Fruit fly (Drosophila melanogaster) whole organism, prepupa: ENCODE data around the gene Lsp1alpha.

Experiments
- Blimp-1 ChIP-seq: fragments of 200-800 bp; sonication (Bioruptor generic); optimal IDR thresholded peaks from 3 replicates; lab custom pipeline; 2017; ENCODE audit warnings: missing biosample characterization, missing genetic modification characterization, mild to moderate bottlenecking, moderate library complexity, missing genetic modification reagents
- CG10631 ChIP-seq: fragments of 200-800 bp; sonication (Bioruptor generic); optimal IDR thresholded peaks from 2 replicates; lab custom pipeline; 2016; ENCODE audit warnings: missing biosample characterization, missing genetic modification characterization
- CG10669 ChIP-seq: fragments of 200-800 bp; sonication (Bioruptor generic); optimal IDR thresholded peaks from 3 replicates; lab custom pipeline; 2018; ENCODE audit warnings: missing biosample characterization, mild to moderate bottlenecking, missing genetic modification characterization, moderate library complexity
- CG11294 ChIP-seq: fragments of 200-800 bp; sonication (Bioruptor generic); IDR thresholded peaks from 2 replicates; pipeline ENCODE4 v1.3.6; 2022; ENCODE audit warnings: missing biosample characterization, missing genetic modification characterization
- CG11902 ChIP-seq: fragments of 200-800 bp; sonication (Bioruptor generic); optimal IDR thresholded peaks from 3 replicates; lab custom pipeline; 2016; ENCODE audit warnings: missing biosample characterization, missing genetic modification characterization
- CG15336 ChIP-seq: fragments of 200-800 bp; sonication (Bioruptor generic); IDR thresholded peaks from 2 replicates; pipeline ENCODE4 v1.3.6; 2022; ENCODE audit warnings: missing biosample characterization, missing genetic modification characterization
- CG1621 ChIP-seq: fragments of 200-800 bp; sonication (Bioruptor generic); optimal IDR thresholded peaks from 3 replicates; lab custom pipeline; 2018; ENCODE audit warnings: missing biosample characterization, mild to moderate bottlenecking, missing genetic modification characterization
- CG16779 ChIP-seq: fragments of 200-800 bp; sonication (Bioruptor generic); optimal IDR thresholded peaks from 3 replicates; lab custom pipeline; 2017; ENCODE audit warnings: missing biosample characterization, mild to moderate bottlenecking, missing genetic modification characterization
- CG3032 ChIP-seq: fragments of 200-800 bp; optimal IDR thresholded peaks from 2 replicates; lab custom pipeline; 2019; ENCODE audit warnings: missing biosample characterization, mild to moderate bottlenecking, missing genetic modification characterization, moderate library complexity
- CG31627 ChIP-seq: fragments of 200-800 bp; sonication (Bioruptor generic); optimal IDR thresholded peaks from 3 replicates; lab custom pipeline; 2016; ENCODE audit warnings: missing biosample characterization, missing genetic modification characterization
- CG32006 ChIP-seq: fragments of 200-800 bp; sonication (Bioruptor generic); optimal IDR thresholded peaks from 3 replicates; lab custom pipeline; 2017; ENCODE audit warnings: missing biosample characterization, mild to moderate bottlenecking, missing genetic modification characterization
- CG34406 ChIP-seq: fragments of 200-800 bp; sonication (Bioruptor generic); optimal IDR thresholded peaks from 3 replicates; lab custom pipeline; 2016; ENCODE audit warnings: missing biosample characterization, missing genetic modification characterization
- CG3919 ChIP-seq: fragments of 200-800 bp; sonication (Bioruptor generic); optimal IDR thresholded peaks from 3 replicates; lab custom pipeline; 2016; ENCODE audit warnings: missing biosample characterization, missing genetic modification characterization
- CG4318 ChIP-seq: fragments of 200-800 bp; sonication (Bioruptor generic); optimal IDR thresholded peaks from 3 replicates; lab custom pipeline; 2017; ENCODE audit warnings: missing biosample characterization, mild to moderate bottlenecking, missing genetic modification characterization
- CG6163 ChIP-seq: fragments of 200-800 bp; sonication (Bioruptor generic); IDR thresholded peaks from 3 replicates; pipeline ENCODE4 v1.3.6; 2022; ENCODE audit warnings: missing biosample characterization, missing genetic modification characterization
- CG6808 ChIP-seq: fragments of 200-800 bp; sonication (Bioruptor generic); optimal IDR thresholded peaks from 3 replicates; lab custom pipeline; 2017; ENCODE audit warnings: missing biosample characterization, missing genetic modification characterization, mild to moderate bottlenecking, moderate library complexity, missing genetic modification reagents
- CG6854 ChIP-seq: fragments of 200-800 bp; sonication (Bioruptor generic); optimal IDR thresholded peaks from 2 replicates; lab custom pipeline; 2017; ENCODE audit warnings: missing biosample characterization, mild to moderate bottlenecking, missing genetic modification characterization
- CG7368 ChIP-seq: fragments of 200-800 bp; sonication (Bioruptor generic); optimal IDR thresholded peaks from 3 replicates; lab custom pipeline; 2016; ENCODE audit warnings: missing biosample characterization, missing genetic modification characterization
- CG8119 ChIP-seq: fragments of 200-800 bp; sonication (Bioruptor generic); IDR thresholded peaks from 3 replicates; pipeline ENCODE4 v1.3.6; 2022; ENCODE audit warnings: missing biosample characterization, missing genetic modification characterization
- CG8319 ChIP-seq: fragments of 200-800 bp; sonication (Bioruptor generic); optimal IDR thresholded peaks from 3 replicates; lab custom pipeline; 2016; ENCODE audit warnings: missing biosample characterization, missing genetic modification characterization
- CG8632 ChIP-seq: fragments of 200-800 bp; sonication (Bioruptor generic); optimal IDR thresholded peaks from 3 replicates; lab custom pipeline; 2016; ENCODE audit warnings: missing biosample characterization, missing genetic modification characterization
- Eip78C ChIP-seq: fragments of 200-800 bp; sonication (Bioruptor generic); peaks from one replicate; lab custom pipeline; 2016; ENCODE audit warnings: missing biosample characterization, missing genetic modification characterization
- Eip93F ChIP-seq: fragments of 200-800 bp; sonication (Bioruptor generic); optimal IDR thresholded peaks from 2 replicates; lab custom pipeline; 2016; ENCODE audit warnings: missing biosample characterization, mild to moderate bottlenecking, missing genetic modification characterization
- Ets96B ChIP-seq: fragments of 200-800 bp; optimal IDR thresholded peaks from 2 replicates; lab custom pipeline; 2019; ENCODE audit warnings: missing biosample characterization, mild to moderate bottlenecking, missing genetic modification characterization, moderate library complexity
- Gug ChIP-seq: fragments of 200-800 bp; sonication (Bioruptor generic); IDR thresholded peaks from 2 replicates; pipeline ENCODE4 v1.3.6; 2022; ENCODE audit warnings: missing biosample characterization, missing genetic modification characterization
- Hr38 ChIP-seq: sonication (Bioruptor generic); optimal IDR thresholded peaks from 2 replicates; lab custom pipeline; 2016; ENCODE audit warnings: missing biosample characterization, missing genetic modification characterization
- Hr39 ChIP-seq: fragments of 200-800 bp; sonication (Bioruptor generic); optimal IDR thresholded peaks from 2 replicates; lab custom pipeline; 2016; ENCODE audit warnings: missing biosample characterization, missing genetic modification characterization
- Hr4 ChIP-seq: fragments of 200-800 bp; sonication (Bioruptor generic); optimal IDR thresholded peaks from 3 replicates; lab custom pipeline; 2016; ENCODE audit warnings: missing biosample characterization, missing genetic modification characterization
- Lpt ChIP-seq: fragments of 200-800 bp; sonication (Bioruptor generic); optimal IDR thresholded peaks from 3 replicates; lab custom pipeline; 2016; ENCODE audit warnings: missing biosample characterization, missing genetic modification characterization
- Met ChIP-seq: fragments of 200-800 bp; sonication (Bioruptor generic); optimal IDR thresholded peaks from 3 replicates; lab custom pipeline; 2016; ENCODE audit warnings: missing biosample characterization, missing genetic modification characterization
- OdsH ChIP-seq: fragments of 200-800 bp; sonication (Bioruptor generic); optimal IDR thresholded peaks from 3 replicates; lab custom pipeline; 2016; ENCODE audit warnings: missing biosample characterization, missing genetic modification characterization
- Smox ChIP-seq: fragments of 200-800 bp; sonication (Bioruptor generic); optimal IDR thresholded peaks from 3 replicates; lab custom pipeline; 2016; ENCODE audit warnings: missing biosample characterization, missing genetic modification characterization
- Sox102F ChIP-seq: fragments of 200-800 bp; sonication (Bioruptor generic); optimal IDR thresholded peaks from 2 replicates; lab custom pipeline; 2016; ENCODE audit warnings: missing biosample characterization, mild to moderate bottlenecking, missing genetic modification characterization
- Sox14 ChIP-seq: fragments of 200-800 bp; sonication (Bioruptor generic); optimal IDR thresholded peaks from 3 replicates; lab custom pipeline; 2016; ENCODE audit warnings: missing biosample characterization, missing genetic modification characterization
- achi ChIP-seq: fragments of 200-800 bp; sonication (Bioruptor generic); optimal IDR thresholded peaks from 3 replicates; lab custom pipeline; 2016; ENCODE audit warnings: missing biosample characterization, missing genetic modification characterization
- acj6 ChIP-seq: fragments of 200-800 bp; sonication (Bioruptor generic); optimal IDR thresholded peaks from 3 replicates; lab custom pipeline; 2016; ENCODE audit warnings: missing biosample characterization, missing genetic modification characterization
- dac ChIP-seq: fragments of 200-800 bp; sonication (Bioruptor generic); optimal IDR thresholded peaks from 2 replicates; lab custom pipeline; 2017; ENCODE audit warnings: missing biosample characterization, mild to moderate bottlenecking, missing genetic modification characterization
- dsx ChIP-seq: fragments of 200-800 bp; optimal IDR thresholded peaks from 3 replicates; lab custom pipeline; 2019; ENCODE audit warnings: missing biosample characterization, mild to moderate bottlenecking, missing genetic modification characterization, moderate library complexity; ENCODE audit not compliant: poor library complexity, severe bottlenecking
- eg ChIP-seq: fragments of 200-800 bp; sonication (Bioruptor generic); IDR thresholded peaks from 3 replicates; pipeline ENCODE4 v1.3.6; 2022; ENCODE audit warnings: missing biosample characterization, missing genetic modification characterization
- esn ChIP-seq: fragments of 200-800 bp; sonication (Bioruptor generic); optimal IDR thresholded peaks from 2 replicates; lab custom pipeline; 2016; ENCODE audit warnings: missing biosample characterization, mild to moderate bottlenecking, missing genetic modification characterization, moderate library complexity
- fd59A ChIP-seq: fragments of 200-800 bp; sonication (Bioruptor generic); optimal IDR thresholded peaks from 2 replicates; lab custom pipeline; 2017; ENCODE audit warnings: missing biosample characterization, mild to moderate bottlenecking, missing genetic modification characterization, missing genetic modification reagents
- fd85E ChIP-seq: fragments of 200-800 bp; sonication (Bioruptor generic); optimal IDR thresholded peaks from 3 replicates; lab custom pipeline; 2016; ENCODE audit warnings: missing biosample characterization, missing genetic modification characterization
- lz ChIP-seq: fragments of 200-800 bp; sonication (Bioruptor generic); optimal IDR thresholded peaks from 3 replicates; lab custom pipeline; 2016; ENCODE audit warnings: missing biosample characterization, missing genetic modification characterization
- net ChIP-seq: fragments of 200-800 bp; sonication (Bioruptor generic); optimal IDR thresholded peaks from 3 replicates; lab custom pipeline; 2016; ENCODE audit warnings: missing biosample characterization, missing genetic modification characterization
- pdm3 ChIP-seq: fragments of 200-800 bp; sonication (Bioruptor generic); optimal IDR thresholded peaks from 3 replicates; lab custom pipeline; 2016; ENCODE audit warnings: missing biosample characterization, missing genetic modification characterization
- spab ChIP-seq: fragments of 200-800 bp; sonication (Bioruptor generic); optimal IDR thresholded peaks from 2 replicates; lab custom pipeline; 2017; ENCODE audit warnings: missing biosample characterization, mild to moderate bottlenecking, missing genetic modification characterization, missing genetic modification reagents
- ss ChIP-seq, 2 experiments: fragments of 200-800 bp; sonication (Bioruptor generic); optimal IDR thresholded peaks; 2 replicates in 1 of 2; 3 replicates in 1 of 2; lab custom pipeline; 2017 to 2018; ENCODE audit warnings: mild to moderate bottlenecking in 2 of 2, missing biosample characterization in 2 of 2, missing genetic modification characterization in 2 of 2, moderate library complexity in 1 of 2
- svp ChIP-seq: fragments of 200-800 bp; sonication (Bioruptor generic); peaks from one replicate; lab custom pipeline; 2016; ENCODE audit warnings: missing biosample characterization, missing genetic modification characterization

Gene Lsp1alpha

DNA sequence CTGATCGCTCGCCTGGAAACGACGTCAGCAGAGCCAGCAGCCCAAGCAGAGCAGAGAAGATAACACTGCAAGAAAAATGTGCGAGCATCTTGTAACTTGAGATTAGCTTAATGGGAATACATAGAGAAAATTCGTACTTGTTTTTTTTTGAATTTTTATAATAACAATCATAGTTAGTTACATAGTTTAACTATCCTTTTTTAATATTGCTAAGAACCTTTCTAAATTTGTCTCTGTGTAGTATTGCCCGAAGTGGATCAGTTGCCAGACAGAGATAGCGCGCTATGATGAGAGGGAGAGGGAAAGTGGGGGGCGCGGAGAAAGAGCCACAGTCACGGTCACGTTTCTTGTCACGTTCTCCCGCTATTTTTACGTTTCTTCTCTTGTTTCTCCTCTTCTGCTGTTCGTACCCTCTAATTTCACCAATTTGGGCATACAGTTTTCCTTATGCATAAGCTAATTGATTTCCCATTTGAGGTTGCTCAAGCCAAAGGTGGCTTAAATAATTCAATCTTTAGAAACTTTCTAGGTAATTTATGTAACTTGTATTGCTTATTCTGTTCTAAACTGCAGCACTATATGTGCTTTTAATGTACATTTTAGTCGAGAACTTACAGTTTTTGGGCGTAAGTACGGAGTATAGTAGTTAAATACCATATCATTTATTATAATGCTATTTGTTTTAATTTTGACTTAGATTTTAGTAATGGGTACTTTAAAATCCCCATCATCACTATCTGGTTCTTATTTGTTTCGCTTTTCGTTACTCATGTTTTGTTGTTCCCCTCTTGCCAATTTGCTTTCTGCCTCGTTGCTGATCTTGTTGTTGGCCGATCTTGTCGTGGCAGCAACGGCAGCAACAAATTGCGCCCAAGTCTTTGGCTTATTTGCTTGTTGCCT lies 20.9 kb downstream of the Lsp1alpha start (continued):
- TF ChIP-seq dsx (peak; percentile 70), lz (GFP tag; lab: Kevin White, UChicago) (peak; percentile 94), Met (peak; percentile 95), Smox (GFP tag; lab: Kevin White, UChicago) (peak; percentile 93), CG6808 (GFP tag; lab: Kevin White, UChicago) (peak; percentile 82), CG3919 (peak; percentile 91), CG32006 (peak; percentile 86), Sox102F (GFP tag; lab: Kevin White, UChicago) (peak; percentile 91), acj6 (GFP tag; lab: Kevin White, UChicago) (peak; percentile 94), OdsH (peak; percentile 92), Hr39 (peak; percentile 94), CG10669 (GFP tag; lab: Kevin White, UChicago) (peak; percentile 80), CG16779 (peak; percentile 74), Blimp-1 (peak; percentile 77), pdm3 (peak; percentile 91), Hr38 (GFP tag; lab: Kevin White, UChicago) (no peak), achi (GFP tag; lab: Kevin White, UChicago) (peak; percentile 91), svp (GFP tag; lab: Kevin White, UChicago) (peak; percentile 94), CG7368 (GFP tag; lab: Kevin White, UChicago) (peak; percentile 81), Hr4 (GFP tag; lab: Kevin White, UChicago) (peak; percentile 80), net (peak; percentile 87), CG8119 (GFP tag; lab: Robert Waterston, UW) (peak; percentile 89)

- TF ChIP-seq dsx (no peak), CG32006 (no peak), fd59A (GFP tag; lab: Kevin White, UChicago) (no peak), CG10631 (GFP tag; lab: Kevin White, UChicago) (no peak), CG31627 (GFP tag; lab: Kevin White, UChicago) (peak; percentile 37), CG8319 (GFP tag; lab: Kevin White, UChicago) (no peak), esn (peak; percentile 46), CG16779 (no peak), fd85E (no peak), dac (GFP tag; lab: Kevin White, UChicago) (no peak), Eip93F (GFP tag; lab: Kevin White, UChicago) (no peak), CG6808 (GFP tag; lab: Kevin White, UChicago) (no peak), CG8632 (no peak), Lpt (GFP tag; lab: Kevin White, UChicago) (no peak), achi (GFP tag; lab: Kevin White, UChicago) (no peak), CG11902 (GFP tag; lab: Kevin White, UChicago) (no peak), CG6163 (GFP tag; lab: Robert Waterston, UW) (no peak), spab (GFP tag; lab: Kevin White, UChicago) (no peak), Eip78C (GFP tag; lab: Kevin White, UChicago) (peak; percentile 72), CG1621 (tag; lab: Kevin White, UChicago) (no peak), Sox14 (GFP tag; lab: Kevin White, UChicago) (no peak), CG3919 (peak; percentile 19), OdsH (peak; percentile 23), CG15336 (no peak), CG4318 (GFP tag; lab: Kevin White, UChicago) (no peak), CG11294 (GFP tag; lab: Robert Waterston, UW) (no peak), Smox (GFP tag; lab: Kevin White, UChicago) (peak; percentile 41), net (no peak), pdm3 (peak; percentile 22), CG34406 (GFP tag; lab: Kevin White, UChicago) (no peak), ss (GFP tag; optimal IDR thresholded peaks at IDR 0.05; lab: Kevin White, UChicago) (peak in 1 of 2 experiments; percentile 3), eg (GFP tag; lab: Robert Waterston, UW) (no peak), CG6854 (GFP tag; lab: Kevin White, UChicago) (no peak), CG3032 (tag; lab: Kevin White, UChicago) (no peak), Blimp-1 (no peak), Gug (GFP tag; lab: Robert Waterston, UW) (no peak), Ets96B (peak; percentile 12), Hr4 (GFP tag; lab: Kevin White, UChicago) (no peak)
Measured at dm6 chrX:12533560-12533959, 43.5 kb downstream of the Lsp1alpha start.
